Fruit fly (Drosophila melanogaster) whole organism, embryonic: ENCODE results near the gene gb.

Experiments used
- Bgb ChIP-seq: fragments of 200-800 bp; sonication (Bioruptor generic); IDR thresholded peaks from 2 replicates; pipeline ENCODE4 v1.3.6; 2022; ENCODE audit warnings: missing biosample characterization, missing genetic modification characterization; ENCODE audit not compliant: partially characterized antibody
- CG11398 ChIP-seq: fragments of 200-800 bp; sonication (Bioruptor generic); optimal IDR thresholded peaks from 2 replicates; lab custom pipeline; 2016; ENCODE audit warnings: missing biosample characterization, missing genetic modification characterization
- CG12104 ChIP-seq: fragments of 200-800 bp; sonication (Bioruptor generic); optimal IDR thresholded peaks from 3 replicates; lab custom pipeline; 2016; ENCODE audit warnings: missing biosample characterization, missing genetic modification characterization
- CG12219 ChIP-seq: fragments of 200-800 bp; sonication (Bioruptor generic); optimal IDR thresholded peaks from 3 replicates; lab custom pipeline; 2018; ENCODE audit warnings: missing biosample characterization, mild to moderate bottlenecking, missing genetic modification characterization
- CG1233 ChIP-seq: fragments of 200-800 bp; sonication (Bioruptor generic); optimal IDR thresholded peaks from 4 replicates; lab custom pipeline; 2018; ENCODE audit warnings: missing biosample characterization, mild to moderate bottlenecking, missing genetic modification characterization
- CG15073 ChIP-seq: fragments of 200-800 bp; sonication (Bioruptor generic); optimal IDR thresholded peaks from 2 replicates; lab custom pipeline; 2016; ENCODE audit warnings: missing biosample characterization, missing genetic modification characterization
- CG18764 ChIP-seq: fragments of 200-800 bp; sonication (Bioruptor generic); optimal IDR thresholded peaks from 3 replicates; lab custom pipeline; 2016; ENCODE audit warnings: missing biosample characterization, missing genetic modification characterization
- CG3281 ChIP-seq: fragments of 200-800 bp; sonication (Bioruptor generic); optimal IDR thresholded peaks from 3 replicates; lab custom pipeline; 2017; ENCODE audit warnings: missing biosample characterization, mild to moderate bottlenecking, missing genetic modification characterization
- CG33213 ChIP-seq: fragments of 200-800 bp; sonication (Bioruptor generic); optimal IDR thresholded peaks from 3 replicates; lab custom pipeline; 2016; ENCODE audit warnings: missing biosample characterization, missing genetic modification characterization
- CG3847 ChIP-seq: fragments of 200-800 bp; sonication (Bioruptor generic); IDR thresholded peaks from 2 replicates; pipeline ENCODE4 v1.3.6; 2022; ENCODE audit warnings: missing biosample characterization, missing genetic modification characterization
- CG4328 ChIP-seq: fragments of 200-800 bp; sonication (Bioruptor generic); optimal IDR thresholded peaks from 3 replicates; lab custom pipeline; 2017; ENCODE audit warnings: missing biosample characterization, missing genetic modification reagents, missing genetic modification characterization
- CG6272 ChIP-seq: fragments of 200-800 bp; sonication (Bioruptor generic); IDR thresholded peaks from 2 replicates; pipeline ENCODE4 v1.3.6; 2022; ENCODE audit warnings: missing biosample characterization, missing genetic modification characterization
- CG7372 ChIP-seq: fragments of 200-800 bp; sonication (Bioruptor generic); IDR thresholded peaks from 2 replicates; pipeline ENCODE4 v1.3.6; 2022; ENCODE audit warnings: missing biosample characterization, missing genetic modification characterization
- CG7786 ChIP-seq: fragments of 200-800 bp; sonication (Bioruptor generic); optimal IDR thresholded peaks from 2 replicates; lab custom pipeline; 2016; ENCODE audit warnings: missing biosample characterization, missing genetic modification characterization
- CG7963 ChIP-seq: fragments of 200-800 bp; sonication (Bioruptor generic); IDR thresholded peaks from 3 replicates; pipeline ENCODE4 v1.3.6; 2022; ENCODE audit warnings: missing biosample characterization, missing genetic modification characterization; ENCODE audit not compliant: partially characterized antibody
- CG8944 ChIP-seq: fragments of 200-800 bp; sonication (Bioruptor generic); optimal IDR thresholded peaks from 3 replicates; lab custom pipeline; 2016; ENCODE audit warnings: missing biosample characterization, missing genetic modification characterization
- Camta ChIP-seq: fragments of 200-800 bp; sonication (Bioruptor generic); optimal IDR thresholded peaks from 2 replicates; lab custom pipeline; 2016; ENCODE audit warnings: missing biosample characterization, missing genetic modification characterization
- Dll ChIP-seq: fragments of 200-800 bp; sonication (Bioruptor generic); IDR thresholded peaks from 4 replicates; pipeline ENCODE4 v1.3.6; 2022; ENCODE audit warnings: missing biosample characterization, missing genetic modification characterization; ENCODE audit not compliant: partially characterized antibody
- E2f1 ChIP-seq: fragments of 200-800 bp; sonication (Bioruptor generic); IDR thresholded peaks from 2 replicates; pipeline ENCODE4 v1.3.6; 2022; ENCODE audit warnings: missing biosample characterization, missing genetic modification characterization
- ERR ChIP-seq: fragments of 200-800 bp; sonication (Bioruptor generic); optimal IDR thresholded peaks from 2 replicates; lab custom pipeline; 2016; ENCODE audit warnings: missing biosample characterization, missing genetic modification characterization
- Ets97D ChIP-seq: fragments of 200-800 bp; sonication (Bioruptor generic); optimal IDR thresholded peaks from 3 replicates; lab custom pipeline; 2016; ENCODE audit warnings: missing biosample characterization, missing genetic modification characterization
- HLH4C ChIP-seq: fragments of 200-800 bp; sonication (Bioruptor generic); IDR thresholded peaks from 3 replicates; pipeline ENCODE4 v1.3.6; 2022; ENCODE audit warnings: missing biosample characterization, missing genetic modification characterization; ENCODE audit not compliant: partially characterized antibody
- Hmr ChIP-seq: fragments of 200-800 bp; sonication (Bioruptor generic); optimal IDR thresholded peaks from 3 replicates; lab custom pipeline; 2017; ENCODE audit warnings: mild to moderate bottlenecking, missing biosample characterization, missing genetic modification reagents, missing genetic modification characterization
- Hr3 ChIP-seq: fragments of 200-800 bp; sonication (Bioruptor generic); optimal IDR thresholded peaks from 3 replicates; lab custom pipeline; 2016; ENCODE audit warnings: missing biosample characterization, missing genetic modification characterization
- Hr78 ChIP-seq, 2 experiments: fragments of 200-800 bp in 1 of 2; fragments of >200 bp in 1 of 2; sonication (Bioruptor generic) in 1 of 2; optimal IDR thresholded peaks; 2 replicates each; lab custom pipeline; 2017 to 2019; ENCODE audit warnings: missing biosample characterization in 2 of 2, missing genetic modification characterization in 2 of 2, mild to moderate bottlenecking in 1 of 2, moderate library complexity in 1 of 2
- Kr ChIP-seq: fragments of 200-800 bp; sonication (Bioruptor generic); optimal IDR thresholded peaks from 2 replicates; lab custom pipeline; 2017; ENCODE audit warnings: missing biosample characterization, mild to moderate bottlenecking, missing genetic modification characterization
- MTF-1 ChIP-seq: fragments of 200-800 bp; sonication (Bioruptor generic); optimal IDR thresholded peaks from 2 replicates; lab custom pipeline; 2018; ENCODE audit warnings: missing biosample characterization, mild to moderate bottlenecking, missing genetic modification characterization, borderline replicate concordance
- Max ChIP-seq: fragments of 200-800 bp; sonication (Bioruptor generic); optimal IDR thresholded peaks from 2 replicates; lab custom pipeline; 2016; ENCODE audit warnings: missing biosample characterization, mild to moderate bottlenecking, missing genetic modification characterization
- Mrtf ChIP-seq: fragments of 200-800 bp; sonication (Bioruptor generic); IDR thresholded peaks from 3 replicates; pipeline ENCODE4 v1.3.6; 2022; ENCODE audit warnings: missing biosample characterization, missing genetic modification characterization
- NC2β ChIP-seq: fragments of 200-800 bp; sonication (Bioruptor generic); optimal IDR thresholded peaks from 2 replicates; lab custom pipeline; 2016; ENCODE audit warnings: missing biosample characterization, missing genetic modification characterization
- Six4 ChIP-seq: fragments of 200-800 bp; sonication (Bioruptor generic); optimal IDR thresholded peaks from 2 replicates; lab custom pipeline; 2016; ENCODE audit warnings: missing biosample characterization, missing genetic modification characterization
- Spps ChIP-seq: fragments of 200-800 bp; sonication (Bioruptor generic); optimal IDR thresholded peaks from 2 replicates; lab custom pipeline; 2018; ENCODE audit warnings: missing biosample characterization, mild to moderate bottlenecking, missing genetic modification characterization
- bab2 ChIP-seq: fragments of 200-800 bp; sonication (Bioruptor generic); optimal IDR thresholded peaks from 2 replicates; lab custom pipeline; 2016; ENCODE audit warnings: missing biosample characterization, missing genetic modification characterization
- chm ChIP-seq: fragments of 200-800 bp; sonication (Bioruptor generic); IDR thresholded peaks from 2 replicates; pipeline ENCODE4 v1.3.6; 2022; ENCODE audit warnings: missing biosample characterization, missing genetic modification characterization
- ci ChIP-seq: fragments of 200-800 bp; sonication (Bioruptor generic); IDR thresholded peaks from 3 replicates; pipeline ENCODE4 v1.3.6; 2022; ENCODE audit warnings: missing biosample characterization, missing genetic modification characterization
- dati ChIP-seq: fragments of 200-800 bp; sonication (Bioruptor generic); IDR thresholded peaks from 2 replicates; pipeline ENCODE4 v1.3.6; 2022; ENCODE audit warnings: missing biosample characterization, missing genetic modification characterization
- fd64A ChIP-seq: fragments of 200-800 bp; sonication (Bioruptor generic); optimal IDR thresholded peaks from 3 replicates; lab custom pipeline; 2018; ENCODE audit warnings: missing biosample characterization, mild to moderate bottlenecking, missing genetic modification characterization
- h ChIP-seq: fragments of >200 bp; optimal IDR thresholded peaks from 2 replicates; lab custom pipeline; 2017
- hbn ChIP-seq: fragments of 200-800 bp; sonication (Bioruptor generic); IDR thresholded peaks from 2 replicates; pipeline ENCODE4 v1.3.6; 2022; ENCODE audit warnings: missing biosample characterization, missing genetic modification characterization; ENCODE audit not compliant: partially characterized antibody
- hkb ChIP-seq, 2 experiments: fragments of 200-800 bp in 1 of 2; fragments of >200 bp in 1 of 2; sonication (Bioruptor generic) in 1 of 2; IDR thresholded peaks in 1 of 2; optimal IDR thresholded peaks in 1 of 2; 2 replicates each; pipeline versions ENCODE4 v1.3.6 to Lab custom; 2017 to 2022; ENCODE audit warnings: missing biosample characterization in 1 of 2, missing genetic modification characterization in 1 of 2
- kah ChIP-seq: fragments of 200-800 bp; sonication (Bioruptor generic); optimal IDR thresholded peaks from 2 replicates; lab custom pipeline; 2018; ENCODE audit warnings: missing biosample characterization, mild to moderate bottlenecking, missing genetic modification characterization
- mirr ChIP-seq: fragments of 200-800 bp; sonication (Bioruptor generic); optimal IDR thresholded peaks from 3 replicates; lab custom pipeline; 2018; ENCODE audit warnings: missing biosample characterization, mild to moderate bottlenecking, missing genetic modification characterization
- p53 ChIP-seq: fragments of 200-800 bp; sonication (Bioruptor generic); optimal IDR thresholded peaks from 2 replicates; lab custom pipeline; 2016; ENCODE audit warnings: missing biosample characterization, missing genetic modification characterization
- pfk ChIP-seq: fragments of 200-800 bp; sonication (Bioruptor generic); optimal IDR thresholded peaks from 2 replicates; lab custom pipeline; 2018; ENCODE audit warnings: missing biosample characterization, mild to moderate bottlenecking, missing genetic modification characterization, moderate library complexity
- sd ChIP-seq: fragments of 200-800 bp; sonication (Bioruptor generic); optimal IDR thresholded peaks from 3 replicates; lab custom pipeline; 2018; ENCODE audit warnings: missing biosample characterization, mild to moderate bottlenecking, missing genetic modification characterization, moderate library complexity
- sim ChIP-seq: fragments of 200-800 bp; sonication (Bioruptor generic); IDR thresholded peaks from 2 replicates; pipeline ENCODE4 v1.3.6; 2022; ENCODE audit warnings: missing biosample characterization, missing genetic modification characterization
- slbo ChIP-seq: fragments of 200-800 bp; sonication (Bioruptor generic); IDR thresholded peaks from 2 replicates; pipeline ENCODE4 v1.3.6; 2022; ENCODE audit warnings: missing biosample characterization, missing genetic modification characterization
- wek ChIP-seq: fragments of 200-800 bp; sonication (Bioruptor generic); optimal IDR thresholded peaks from 3 replicates; lab custom pipeline; 2018; ENCODE audit warnings: missing biosample characterization, mild to moderate bottlenecking, missing genetic modification characterization, moderate library complexity
- z ChIP-seq: fragments of 200-800 bp; sonication (Bioruptor generic); IDR thresholded peaks from 3 replicates; pipeline ENCODE4 v1.3.6; 2022; ENCODE audit warnings: missing biosample characterization, missing genetic modification characterization
- zf30C ChIP-seq: fragments of 200-800 bp; sonication (Bioruptor generic); optimal IDR thresholded peaks from 3 replicates; lab custom pipeline; 2018; ENCODE audit warnings: missing biosample characterization, mild to moderate bottlenecking, missing genetic modification characterization
- zfh1 ChIP-seq: fragments of 200-800 bp; sonication (Bioruptor generic); IDR thresholded peaks from 3 replicates; pipeline ENCODE4 v1.3.6; 2022; ENCODE audit warnings: missing biosample characterization, missing genetic modification characterization

gb gene

dm6 chr3R:27131408-27131807 is 19.3 kb upstream of the gb start (continued):
- peak; percentile 9 for TF ChIP-seq MTF-1
- TF ChIP-seq h (lab: Kevin White, UChicago), result no peak
- TF ChIP-seq CG12219 (GFP tag; lab: Kevin White, UChicago), result peak; percentile 16
- no peak for TF ChIP-seq Spps (tag; lab: Kevin White, UChicago)
- TF ChIP-seq bab2 (GFP tag; lab: Kevin White, UChicago), result peak; percentile 28
- no peak for TF ChIP-seq Six4 (GFP tag; lab: Kevin White, UChicago)
- no peak for TF ChIP-seq CG3847 (GFP tag; lab: Robert Waterston, UW)
- TF ChIP-seq Kr (GFP tag; lab: Kevin White, UChicago), result no peak
- TF ChIP-seq sim, result no peak
- no peak for TF ChIP-seq NC2β (GFP tag; lab: Kevin White, UChicago)
- TF ChIP-seq E2f1 (GFP tag; lab: Robert Waterston, UW), result no peak
- TF ChIP-seq CG18764 (GFP tag; lab: Kevin White, UChicago), result peak; percentile 24
- TF ChIP-seq zf30C (GFP tag; lab: Kevin White, UChicago), result no peak
- TF ChIP-seq kah (GFP tag; lab: Kevin White, UChicago), result no peak
- no peak for TF ChIP-seq hbn (GFP tag; lab: Robert Waterston, UW)
- no peak for TF ChIP-seq pfk
- TF ChIP-seq CG4328 (GFP tag; lab: Kevin White, UChicago), result peak; percentile 40
- TF ChIP-seq fd64A (GFP tag; lab: Kevin White, UChicago), result no peak
- TF ChIP-seq hkb (optimal IDR thresholded peaks at IDR 0.05; lab: Kevin White, UChicago), result no peak
- TF ChIP-seq hkb (GFP tag; IDR thresholded peaks at IDR 0.05; lab: Robert Waterston, UW), result peak; percentile 53
- TF ChIP-seq CG33213 (GFP tag; lab: Kevin White, UChicago), result peak; percentile 19
- peak; percentile 39 for TF ChIP-seq CG7786 (GFP tag; lab: Kevin White, UChicago)
- no peak for TF ChIP-seq z
- TF ChIP-seq slbo (GFP tag; lab: Robert Waterston, UW), result no peak
- TF ChIP-seq CG11398 (GFP tag; lab: Kevin White, UChicago), result peak; percentile 29
- peak; percentile 54 for TF ChIP-seq mirr (GFP tag; lab: Kevin White, UChicago)
- no peak for TF ChIP-seq Hr3 (GFP tag; lab: Kevin White, UChicago)
- TF ChIP-seq p53, result no peak
- TF ChIP-seq CG6272 (GFP tag; lab: Robert Waterston, UW), result no peak
- peak; percentile 47 for TF ChIP-seq ERR (GFP tag; lab: Kevin White, UChicago)
- TF ChIP-seq HLH4C (GFP tag; lab: Robert Waterston, UW), result no peak
- TF ChIP-seq ci (GFP tag; lab: Robert Waterston, UW), result peak; percentile 58; the same call in 2 of the 3 replicates
- no peak for TF ChIP-seq CG8944 (GFP tag; lab: Kevin White, UChicago)
- peak; percentile 79 for TF ChIP-seq CG3281 (GFP tag; lab: Kevin White, UChicago)
- no peak for TF ChIP-seq CG7963 (GFP tag; lab: Robert Waterston, UW)
- no peak for TF ChIP-seq Max (GFP tag; lab: Kevin White, UChicago)
- no peak for TF ChIP-seq zfh1
- no peak for TF ChIP-seq CG7372 (GFP tag; lab: Robert Waterston, UW)
- TF ChIP-seq Ets97D (GFP tag; lab: Kevin White, UChicago), result no peak
- peak; percentile 87 for TF ChIP-seq Hmr
- no peak for TF ChIP-seq Dll (GFP tag; lab: Robert Waterston, UW)
- peak; percentile 7 for TF ChIP-seq sd (tag; lab: Kevin White, UChicago)
- TF ChIP-seq Camta (GFP tag; lab: Kevin White, UChicago), result peak; percentile 39
- no peak for TF ChIP-seq Bgb
- no peak for TF ChIP-seq CG15073 (GFP tag; lab: Kevin White, UChicago)
- 0 out of 3 replicates have a peak, but pooled peaks have one; percentile 29 for TF ChIP-seq Mrtf (GFP tag; lab: Robert Waterston, UW)
- no peak for TF ChIP-seq Hr78 (GFP tag; optimal IDR thresholded peaks at IDR 0.05; lab: Kevin White, UChicago)
- no peak for TF ChIP-seq CG12104 (GFP tag; lab: Kevin White, UChicago)
- TF ChIP-seq chm (GFP tag; lab: Robert Waterston, UW), result no peak
- peak; percentile 48 for TF ChIP-seq CG1233 (GFP tag; lab: Kevin White, UChicago)
- no peak for TF ChIP-seq dati (GFP tag; lab: Robert Waterston, UW)
- peak; percentile 58 for TF ChIP-seq wek (GFP tag; lab: Kevin White, UChicago)
